Worm (Caenorhabditis elegans): ENCODE measurements around the gene F07C3.9.

Gene F07C3.9

ce11 chrV:9291919-9292318 lies 37.5 kb upstream of the F07C3.9 start, which contains the start of gene ZK682.7:
Gene ZK682.7 (minus strand): TSS chrV:9292165.
- TF ChIP-seq lin-11 (tag; optimal IDR thresholded peaks at IDR 0.05): no peak
- TF ChIP-seq C34F6.9 (tag; optimal IDR thresholded peaks at IDR 0.05): no peak
- no peak for TF ChIP-seq nhr-6 (tag; optimal IDR thresholded peaks at IDR 0.05)
- TF ChIP-seq ZK546.5 (tag; optimal IDR thresholded peaks at IDR 0.05): no peak
- no peak for TF ChIP-seq fos-1 (tag; optimal IDR thresholded peaks at IDR 0.05)
- no peak for TF ChIP-seq nhr-77 (tag; optimal IDR thresholded peaks at IDR 0.05)
- no peak for TF ChIP-seq nhr-25 (tag; optimal IDR thresholded peaks at IDR 0.05)
- no peak for TF ChIP-seq zag-1 (tag; optimal IDR thresholded peaks at IDR 0.05)
- no peak for TF ChIP-seq lsy-2 (tag; optimal IDR thresholded peaks at IDR 0.05)
- no peak for TF ChIP-seq snpc-4 (tag; optimal IDR thresholded peaks at IDR 0.05)
- TF ChIP-seq nhr-129 (tag; optimal IDR thresholded peaks at IDR 0.05): no peak
- no peak for TF ChIP-seq nhr-12 (tag; optimal IDR thresholded peaks at IDR 0.05)
- TF ChIP-seq F13H6.1 (tag; optimal IDR thresholded peaks at IDR 0.05): no peak
- no peak for TF ChIP-seq ceh-82 (tag; optimal IDR thresholded peaks at IDR 0.05)
- TF ChIP-seq unc-55 (GFP tag; optimal IDR thresholded peaks at IDR 0.05): no peak
- TF ChIP-seq skn-1 (tag; optimal IDR thresholded peaks at IDR 0.05): no peak
- TF ChIP-seq lin-39 (tag; optimal IDR thresholded peaks at IDR 0.05): no peak

- TF ChIP-seq peb-1 (tag; optimal IDR thresholded peaks at IDR 0.05): peak; percentile 17
- TF ChIP-seq unc-39 (tag; optimal IDR thresholded peaks at IDR 0.05): no peak
Measured at ce11 chrV:9287460-9287859, 33.0 kb upstream of the F07C3.9 start, which contains the start of gene lron-2. Gene lron-2 (minus strand): TSS chrV:9287560.

ce11 chrV:9283452-9283851 lies 29.0 kb upstream of the F07C3.9 start:
- no peak for TF ChIP-seq elt-3 (tag; optimal IDR thresholded peaks at IDR 0.05)
- TF ChIP-seq ztf-1 (GFP tag; conservative IDR thresholded peaks at IDR 0.05): no peak
- no peak for TF ChIP-seq ztf-11 (tag; optimal IDR thresholded peaks at IDR 0.05)
- no peak for TF ChIP-seq crh-2 (tag; optimal IDR thresholded peaks at IDR 0.05)
- no peak for TF ChIP-seq snpc-4 (tag; optimal IDR thresholded peaks at IDR 0.05)
- TF ChIP-seq lsy-2 (tag; optimal IDR thresholded peaks at IDR 0.05): no peak
- no peak for TF ChIP-seq nhr-10 (tag; optimal IDR thresholded peaks at IDR 0.05)
- no peak for TF ChIP-seq ceh-82 (tag; optimal IDR thresholded peaks at IDR 0.05)
- no peak for TF ChIP-seq sma-9 (GFP tag; optimal IDR thresholded peaks at IDR 0.05)
- no peak for TF ChIP-seq sma-9 (tag; optimal IDR thresholded peaks at IDR 0.05)
- no peak for TF ChIP-seq nhr-21 (tag; optimal IDR thresholded peaks at IDR 0.05)
- no peak for TF ChIP-seq lin-13 (GFP tag; optimal IDR thresholded peaks at IDR 0.05)
- TF ChIP-seq aly-2 (tag; optimal IDR thresholded peaks at IDR 0.05): no peak
- no peak for TF ChIP-seq ceh-16 (tag; optimal IDR thresholded peaks at IDR 0.05)

- no peak for TF ChIP-seq mbf-1 (tag; optimal IDR thresholded peaks at IDR 0.05)
- no peak for TF ChIP-seq nhr-11 (tag; optimal IDR thresholded peaks at IDR 0.05)
- no peak for TF ChIP-seq skn-1 (tag; optimal IDR thresholded peaks at IDR 0.05)
- no peak for TF ChIP-seq ceh-82 (tag; optimal IDR thresholded peaks at IDR 0.05)
- no peak for TF ChIP-seq C34F6.9 (tag; optimal IDR thresholded peaks at IDR 0.05)
- TF ChIP-seq Y55F3AM.14 (GFP tag; optimal IDR thresholded peaks at IDR 0.05): no peak
- TF ChIP-seq ceh-16 (tag; optimal IDR thresholded peaks at IDR 0.05): no peak
- no peak for TF ChIP-seq ztf-4 (tag; optimal IDR thresholded peaks at IDR 0.05)
Measured at ce11 chrV:9282110-9282509, 27.7 kb upstream of the F07C3.9 start, which contains the start of gene hlh-10. Gene hlh-10 (minus strand): TSS chrV:9282210.

- peak; percentile 69 for TF ChIP-seq nhr-23 (tag; optimal IDR thresholded peaks at IDR 0.05)
- peak in 1 of 2 experiments; percentile 2 for TF ChIP-seq mdl-1 (tag; optimal IDR thresholded peaks at IDR 0.05)
- TF ChIP-seq sma-3 (GFP tag; optimal IDR thresholded peaks at IDR 0.05): peak; percentile 36
- no peak for TF ChIP-seq ceh-82 (tag; optimal IDR thresholded peaks at IDR 0.05)
- peak; percentile 22 for TF ChIP-seq nhr-129 (tag; optimal IDR thresholded peaks at IDR 0.05)
- TF ChIP-seq nhr-21 (tag; optimal IDR thresholded peaks at IDR 0.05): peak; percentile 35
- TF ChIP-seq mab-5 (tag; optimal IDR thresholded peaks at IDR 0.05): peak; percentile 27
- no peak for TF ChIP-seq gmeb-1 (tag; optimal IDR thresholded peaks at IDR 0.05)
- TF ChIP-seq sma-9 (GFP tag; optimal IDR thresholded peaks at IDR 0.05): peak; percentile 69
- TF ChIP-seq sma-9 (tag; optimal IDR thresholded peaks at IDR 0.05): no peak
- TF ChIP-seq unc-55 (GFP tag; optimal IDR thresholded peaks at IDR 0.05): no peak
- TF ChIP-seq ztf-11 (tag; optimal IDR thresholded peaks at IDR 0.05): no peak
- peak; percentile 17 for TF ChIP-seq nhr-6 (tag; optimal IDR thresholded peaks at IDR 0.05)
- no peak for TF ChIP-seq R02D3.7 (tag; optimal IDR thresholded peaks at IDR 0.05)
- peak; percentile 15 for TF ChIP-seq elt-1 (tag; optimal IDR thresholded peaks at IDR 0.05)
Measured at ce11 chrV:9274127-9275042, 19.9 kb upstream of the F07C3.9 start.
